Fruit fly (Drosophila melanogaster): Measurements from ENCODE around the gene mas.

The mas gene

DNA sequence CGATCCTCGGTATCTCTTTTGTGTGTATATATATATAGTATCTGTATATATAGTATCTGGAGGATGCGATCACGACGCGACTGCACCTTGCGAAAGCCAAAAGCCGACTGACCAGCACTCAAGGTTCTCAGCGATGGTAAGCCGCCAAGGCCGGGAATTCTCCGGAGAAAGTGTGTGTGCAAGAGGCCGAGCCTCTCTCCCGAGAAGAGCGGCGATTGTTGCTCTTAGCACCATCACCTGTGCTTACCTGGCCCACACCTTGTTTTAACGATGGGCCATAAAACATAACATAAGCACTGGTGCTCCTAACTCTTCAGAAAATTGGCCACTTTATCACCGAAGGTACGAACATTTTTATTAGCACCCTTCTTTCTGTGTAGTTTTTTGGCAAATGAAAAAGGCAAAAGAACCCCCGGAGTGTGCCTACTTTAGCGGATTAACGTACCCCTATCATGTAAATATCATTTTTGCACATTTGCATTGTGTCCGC is at the start of gene mas:
Gene mas (minus strand): TSS at position 112 of the 490 bp plus-strand sequence.
- TF ChIP-seq CG14711 (tag; optimal IDR thresholded peaks at IDR 0.05) = no peak
- TF ChIP-seq CG5204 (GFP tag; optimal IDR thresholded peaks at IDR 0.05) = no peak
- TF ChIP-seq CG7045 (GFP tag; optimal IDR thresholded peaks at IDR 0.05) = no peak
- no peak for TF ChIP-seq CG11617 (GFP tag; optimal IDR thresholded peaks at IDR 0.05)
- no peak for TF ChIP-seq CG1620 (GFP tag; optimal IDR thresholded peaks at IDR 0.05)
- no peak for TF ChIP-seq pad (GFP tag; optimal IDR thresholded peaks at IDR 0.05)
- TF ChIP-seq Crg-1 (GFP tag; optimal IDR thresholded peaks at IDR 0.05) = no peak
- TF ChIP-seq bab1 (GFP tag; optimal IDR thresholded peaks at IDR 0.05) = no peak
- no peak for TF ChIP-seq tj (GFP tag; optimal IDR thresholded peaks at IDR 0.05)
- TF ChIP-seq CG33017 (tag; optimal IDR thresholded peaks at IDR 0.05) = no peak

DNA sequence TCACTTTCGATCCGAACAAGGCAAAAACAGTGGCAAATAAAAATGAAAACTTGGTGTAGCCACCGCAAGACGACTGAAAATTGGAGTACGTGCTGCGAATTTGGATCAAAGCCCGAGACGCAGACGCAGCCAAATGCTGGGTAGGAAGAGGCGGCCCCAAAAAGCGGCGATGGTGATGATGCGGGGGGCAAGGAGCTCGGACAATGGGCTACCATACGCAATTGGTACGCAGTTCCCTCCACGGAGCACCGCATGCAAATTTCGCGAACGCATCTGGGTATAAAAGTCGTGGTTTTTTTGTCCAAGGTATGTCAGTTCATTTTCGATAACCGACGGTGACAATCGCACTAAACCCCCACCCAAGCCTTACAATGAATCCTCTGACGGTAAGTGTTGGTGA is 47.8 kb upstream of the mas start, which contains the start of gene Cpr64Ad:
Gene Cpr64Ad (plus strand): TSS at position 301 of the 400 bp plus-strand sequence.
- no peak for TF ChIP-seq Mnt (GFP tag; optimal IDR thresholded peaks at IDR 0.05)
- no peak for TF ChIP-seq toe (GFP tag; optimal IDR thresholded peaks at IDR 0.05)
- no peak for TF ChIP-seq Hr96 (GFP tag; optimal IDR thresholded peaks at IDR 0.05)
- no peak for TF ChIP-seq CG14711 (tag; optimal IDR thresholded peaks at IDR 0.05)
- no peak for TF ChIP-seq tj (GFP tag; optimal IDR thresholded peaks at IDR 0.05)

DNA sequence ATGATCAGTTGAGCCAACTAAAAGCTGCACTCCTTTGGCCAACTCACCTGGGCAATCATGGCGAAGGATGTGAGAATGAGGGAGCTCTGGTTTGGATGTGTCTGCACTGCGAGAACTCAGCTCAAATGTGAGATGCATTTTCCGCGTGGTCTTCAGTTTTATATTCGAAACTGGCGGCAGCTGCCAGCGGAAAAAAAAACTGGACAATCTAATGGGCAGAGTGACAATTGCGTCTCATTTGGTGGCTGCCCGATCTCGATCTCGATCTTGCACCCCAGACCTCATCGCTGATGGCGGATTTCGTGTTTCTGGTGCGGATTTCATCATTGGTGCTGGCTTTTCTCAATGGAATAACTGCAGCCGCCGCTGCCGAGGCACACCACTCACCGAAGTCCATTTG is 45.6 kb upstream of the mas start, which contains the start of gene Cpr64Ac:
Gene Cpr64Ac (minus strand): TSS at position 101 of the 400 bp plus-strand sequence.
- TF ChIP-seq CG12768 (GFP tag; optimal IDR thresholded peaks at IDR 0.05) = no peak
- no peak for TF ChIP-seq kay (GFP tag; ENCODE audit: borderline replicate concordance)
- no peak for TF ChIP-seq CG14711 (tag; optimal IDR thresholded peaks at IDR 0.05)
- no peak for TF ChIP-seq Crg-1 (GFP tag; optimal IDR thresholded peaks at IDR 0.05)
- TF ChIP-seq pad (GFP tag; optimal IDR thresholded peaks at IDR 0.05) = no peak
- no peak for TF ChIP-seq toe (GFP tag; optimal IDR thresholded peaks at IDR 0.05)
- TF ChIP-seq Clk (GFP tag; optimal IDR thresholded peaks at IDR 0.05) = no peak
- no peak for TF ChIP-seq CG5204 (GFP tag; optimal IDR thresholded peaks at IDR 0.05)
- TF ChIP-seq CG7101 (tag; optimal IDR thresholded peaks at IDR 0.05) = no peak
- no peak for TF ChIP-seq cnc (optimal IDR thresholded peaks at IDR 0.05)
- no peak for TF ChIP-seq tj (GFP tag; optimal IDR thresholded peaks at IDR 0.05)
- no peak for TF ChIP-seq CG11617 (GFP tag; optimal IDR thresholded peaks at IDR 0.05)
- TF ChIP-seq CG7045 (GFP tag; optimal IDR thresholded peaks at IDR 0.05) = no peak
- TF ChIP-seq bab1 (GFP tag; optimal IDR thresholded peaks at IDR 0.05) = no peak

DNA sequence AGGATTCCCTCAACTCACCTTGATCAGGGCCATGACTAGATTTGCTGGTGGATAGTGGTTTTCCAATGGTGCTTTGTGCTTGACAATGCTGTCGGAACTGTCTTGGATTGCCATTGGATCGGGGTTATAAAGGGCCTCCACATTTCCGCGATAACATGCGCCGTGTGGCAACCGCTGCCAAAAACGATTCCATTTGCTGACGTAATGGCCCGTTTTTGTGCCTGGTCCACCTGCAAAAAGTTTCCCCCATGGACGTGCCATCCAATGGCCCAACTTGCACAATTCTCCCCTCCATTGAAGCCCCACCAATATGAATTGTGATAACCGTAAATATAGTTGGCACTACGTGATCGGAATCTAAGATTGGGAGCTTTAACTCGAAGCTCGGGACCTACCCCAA is 44.2 kb upstream of the mas start, which contains the start of gene Cpr64Ab:
Gene Cpr64Ab (minus strand): TSS at position 101 of the 400 bp plus-strand sequence.
- TF ChIP-seq bab1 (GFP tag; optimal IDR thresholded peaks at IDR 0.05) (no peak), CG5204 (GFP tag; optimal IDR thresholded peaks at IDR 0.05) (no peak), kay (GFP tag; ENCODE audit: borderline replicate concordance) (no peak), cic (GFP tag; optimal IDR thresholded peaks at IDR 0.05) (no peak), Hr96 (GFP tag; optimal IDR thresholded peaks at IDR 0.05) (no peak), CG11617 (GFP tag; optimal IDR thresholded peaks at IDR 0.05) (no peak), toe (GFP tag; optimal IDR thresholded peaks at IDR 0.05) (no peak), Mnt (GFP tag; optimal IDR thresholded peaks at IDR 0.05) (no peak)

DNA sequence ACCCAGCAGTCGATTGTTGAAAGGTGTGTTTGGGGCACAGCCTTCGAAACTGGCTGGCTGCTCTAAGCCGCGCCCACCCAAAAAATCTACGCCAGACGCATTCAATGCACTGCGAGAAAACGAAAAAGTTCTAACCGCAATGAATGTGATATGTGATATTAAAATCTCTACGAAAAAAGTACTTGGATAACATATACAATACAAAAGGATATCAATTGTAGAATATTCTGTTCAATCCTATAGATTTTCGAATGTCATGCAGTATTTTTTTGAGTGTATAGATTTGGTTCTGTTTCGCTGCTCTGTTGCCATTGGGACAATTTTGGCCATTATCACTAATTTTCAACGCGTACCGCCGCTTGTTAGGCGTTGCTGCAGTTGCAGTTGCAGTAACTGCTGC is 42.5 kb upstream of the mas start:
- no peak for TF ChIP-seq CG11617 (GFP tag; optimal IDR thresholded peaks at IDR 0.05)
- no peak for TF ChIP-seq Clk (GFP tag; optimal IDR thresholded peaks at IDR 0.05)
- no peak for TF ChIP-seq bab1 (GFP tag; optimal IDR thresholded peaks at IDR 0.05)
- TF ChIP-seq pad (GFP tag; optimal IDR thresholded peaks at IDR 0.05) = no peak
- no peak for TF ChIP-seq CG12768 (GFP tag; optimal IDR thresholded peaks at IDR 0.05)
- TF ChIP-seq Mnt (GFP tag; optimal IDR thresholded peaks at IDR 0.05) = no peak
- no peak for TF ChIP-seq toe (GFP tag; optimal IDR thresholded peaks at IDR 0.05)
- no peak for TF ChIP-seq cnc (optimal IDR thresholded peaks at IDR 0.05)
- no peak for TF ChIP-seq tj (GFP tag; optimal IDR thresholded peaks at IDR 0.05)

DNA sequence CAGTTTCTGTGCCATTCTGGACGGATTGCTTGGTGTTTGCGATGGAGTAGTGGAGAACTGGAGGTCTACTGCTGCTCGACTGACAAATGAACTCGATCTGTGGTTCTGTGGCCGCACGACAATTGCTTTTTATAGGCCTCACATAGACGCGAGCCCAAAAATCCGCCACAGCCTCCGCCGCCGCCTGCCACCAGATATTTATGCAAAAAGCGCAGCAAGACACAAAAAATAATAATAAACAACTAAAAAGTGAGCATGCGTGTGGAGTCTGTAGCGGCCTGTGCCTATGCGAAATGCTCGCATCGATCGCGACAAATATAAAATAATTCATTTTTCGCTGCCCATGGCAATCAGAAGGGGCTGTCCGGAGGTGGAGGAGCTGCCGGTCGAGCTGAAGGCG is 41.8 kb upstream of the mas start, which contains the start of gene Cpr64Aa:
Gene Cpr64Aa (minus strand): TSS at position 101 of the 400 bp plus-strand sequence.
- no peak for TF ChIP-seq Clk (GFP tag; optimal IDR thresholded peaks at IDR 0.05)
- no peak for TF ChIP-seq pad (GFP tag; optimal IDR thresholded peaks at IDR 0.05)
- TF ChIP-seq Mnt (GFP tag; optimal IDR thresholded peaks at IDR 0.05) = no peak
- TF ChIP-seq CG5204 (GFP tag; optimal IDR thresholded peaks at IDR 0.05) = no peak
- no peak for TF ChIP-seq cic (GFP tag; optimal IDR thresholded peaks at IDR 0.05)
- no peak for TF ChIP-seq Hr96 (GFP tag; optimal IDR thresholded peaks at IDR 0.05)

DNA sequence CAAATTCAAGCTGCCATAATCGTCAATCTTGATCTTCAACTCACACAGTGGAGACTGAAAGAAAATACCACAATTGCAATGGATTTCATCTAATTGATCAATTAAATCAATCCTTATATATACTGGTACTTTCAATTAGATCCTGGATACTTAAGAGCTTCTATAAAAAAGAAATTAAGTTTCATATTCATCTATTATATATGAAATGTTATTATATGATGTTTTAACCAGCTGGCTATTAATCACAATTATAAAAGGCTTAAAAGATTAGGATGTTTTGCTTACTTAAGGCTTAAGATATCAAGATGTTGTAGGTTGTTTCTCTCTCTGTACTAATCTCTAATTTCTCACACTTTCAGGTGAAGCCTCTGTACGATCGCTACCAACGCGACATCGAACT is 37.6 kb upstream of the mas start:
- no peak for TF ChIP-seq CG1620 (GFP tag; optimal IDR thresholded peaks at IDR 0.05)
- no peak for TF ChIP-seq CG7101 (tag; optimal IDR thresholded peaks at IDR 0.05)
- no peak for TF ChIP-seq kay (GFP tag; ENCODE audit: borderline replicate concordance)
- no peak for TF ChIP-seq CG5204 (GFP tag; optimal IDR thresholded peaks at IDR 0.05)
- TF ChIP-seq CG12768 (GFP tag; optimal IDR thresholded peaks at IDR 0.05) = no peak
- no peak for TF ChIP-seq toe (GFP tag; optimal IDR thresholded peaks at IDR 0.05)
- TF ChIP-seq tj (GFP tag; optimal IDR thresholded peaks at IDR 0.05) = no peak
- TF ChIP-seq CG33017 (tag; optimal IDR thresholded peaks at IDR 0.05) = no peak
- no peak for TF ChIP-seq ovo (GFP tag; optimal IDR thresholded peaks at IDR 0.05)
- TF ChIP-seq CG11617 (GFP tag; optimal IDR thresholded peaks at IDR 0.05) = no peak
- TF ChIP-seq Crg-1 (GFP tag; optimal IDR thresholded peaks at IDR 0.05) = no peak
- TF ChIP-seq Clk (GFP tag; optimal IDR thresholded peaks at IDR 0.05) = no peak
- no peak for TF ChIP-seq Hr96 (GFP tag; optimal IDR thresholded peaks at IDR 0.05)
- no peak for TF ChIP-seq bab1 (GFP tag; optimal IDR thresholded peaks at IDR 0.05)
